Fruit fly (Drosophila melanogaster): ENCODE measurements around the gene CG6565.

DNA sequence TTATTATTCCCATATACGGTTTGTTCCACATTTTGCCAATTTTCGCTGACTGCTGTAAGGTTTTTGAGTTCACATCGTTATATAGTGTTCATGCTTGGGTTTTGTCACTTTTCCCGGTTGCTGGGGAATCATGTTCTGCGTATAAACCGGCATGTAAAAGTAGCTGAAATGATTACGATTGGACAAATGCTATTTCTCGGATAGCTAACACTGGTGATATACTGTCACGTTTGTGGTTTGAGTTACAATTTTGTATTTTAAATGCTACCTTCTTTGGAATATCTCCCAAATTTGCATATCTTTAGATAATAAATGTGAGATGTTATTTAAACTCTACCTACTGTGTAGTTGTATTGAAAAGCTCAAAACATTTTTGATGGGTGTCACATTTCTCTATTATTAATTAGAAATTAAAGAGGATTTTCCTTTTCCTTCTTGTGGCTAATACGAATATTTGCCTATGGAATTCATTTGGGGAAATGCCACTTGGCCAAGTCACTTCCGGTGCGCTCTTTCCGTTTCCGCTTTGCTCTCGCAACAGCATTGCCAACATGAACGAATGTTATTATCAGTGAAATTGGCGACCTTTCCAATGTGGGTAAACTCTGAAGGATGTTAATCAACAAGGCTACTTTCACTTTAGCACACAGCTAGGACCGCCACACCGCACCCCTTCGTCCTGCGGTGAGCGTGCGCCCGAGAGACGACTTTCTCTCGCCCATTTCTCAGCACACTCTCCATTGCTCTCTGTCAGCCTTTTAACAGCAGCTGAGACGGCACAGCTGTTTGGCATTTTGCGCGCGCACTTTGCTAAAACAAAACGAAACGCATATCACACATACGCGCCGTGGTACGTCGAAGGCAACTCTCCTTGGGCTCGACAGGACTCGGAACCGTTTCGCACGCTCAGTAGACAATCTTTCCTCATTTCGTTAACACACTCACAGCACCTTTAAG lies 41.0 kb downstream of the CG6565 start, which contains the start of the genes CG16956, CG42784 and CG43850:
- no peak for TF ChIP-seq pum (GFP tag; optimal IDR thresholded peaks at IDR 0.05)
- TF ChIP-seq CG10209 (GFP tag; optimal IDR thresholded peaks at IDR 0.05): peak; percentile 45
- no peak for TF ChIP-seq Dfd (GFP tag; optimal IDR thresholded peaks at IDR 0.05)
- no peak for TF ChIP-seq esg (GFP tag; conservative IDR thresholded peaks at IDR 0.05)
